Fruit fly (Drosophila melanogaster) whole organism, adult: ENCODE results near the gene CG43954.
A peak's percentile ranks its signal among the peaks of the same experiment; 100 is the strongest.

ENCODE experiments used
- CG11617 ChIP-seq: fragments of 200-800 bp; sonication (Bioruptor generic); optimal IDR thresholded peaks from 2 replicates; lab custom pipeline; 2017; ENCODE audit warnings: mild to moderate bottlenecking, missing biosample characterization, missing genetic modification reagents, missing genetic modification characterization
- CG12768 ChIP-seq: fragments of 200-800 bp; sonication (Bioruptor generic); optimal IDR thresholded peaks from 2 replicates; lab custom pipeline; 2017; ENCODE audit warnings: missing biosample characterization, missing genetic modification characterization, mild to moderate bottlenecking, moderate library complexity, missing genetic modification reagents
- CG14711 ChIP-seq: fragments of 200-800 bp; sonication (Bioruptor generic); optimal IDR thresholded peaks from 2 replicates; lab custom pipeline; 2018; ENCODE audit warnings: missing biosample characterization, mild to moderate bottlenecking, missing genetic modification characterization, moderate library complexity
- CG1620 ChIP-seq: fragments of 200-800 bp; sonication (Bioruptor generic); optimal IDR thresholded peaks from 2 replicates; lab custom pipeline; 2016; ENCODE audit warnings: missing biosample characterization, missing genetic modification characterization
- CG33017 ChIP-seq: fragments of 200-800 bp; sonication (Bioruptor generic); optimal IDR thresholded peaks from 2 replicates; lab custom pipeline; 2018; ENCODE audit warnings: missing biosample characterization, mild to moderate bottlenecking, missing genetic modification characterization, moderate library complexity
- CG7045 ChIP-seq: fragments of 200-800 bp; sonication (Bioruptor generic); optimal IDR thresholded peaks from 2 replicates; lab custom pipeline; 2017; ENCODE audit warnings: missing biosample characterization, mild to moderate bottlenecking, missing genetic modification characterization
- Clk ChIP-seq: fragments of 200-800 bp; sonication (Bioruptor generic); optimal IDR thresholded peaks from 2 replicates; lab custom pipeline; 2017; ENCODE audit warnings: missing biosample characterization, missing genetic modification characterization
- Crg-1 ChIP-seq: fragments of 200-800 bp; sonication (Bioruptor generic); optimal IDR thresholded peaks from 2 replicates; lab custom pipeline; 2016; ENCODE audit warnings: missing biosample characterization, missing genetic modification characterization
- Hr96 ChIP-seq: fragments of 200-800 bp; sonication (Bioruptor generic); optimal IDR thresholded peaks from 2 replicates; lab custom pipeline; 2016; ENCODE audit warnings: missing biosample characterization, missing genetic modification characterization
- Mnt ChIP-seq: fragments of 200-800 bp; sonication (Bioruptor generic); optimal IDR thresholded peaks from 2 replicates; lab custom pipeline; 2016; ENCODE audit warnings: missing biosample characterization, mild to moderate bottlenecking, missing genetic modification characterization
- bab1 ChIP-seq: fragments of 200-800 bp; sonication (Bioruptor generic); optimal IDR thresholded peaks from 3 replicates; lab custom pipeline; 2019; ENCODE audit warnings: missing biosample characterization, mild to moderate bottlenecking, missing genetic modification characterization, moderate library complexity
- cnc ChIP-seq, 2 experiments: fragments of >200 bp; optimal IDR thresholded peaks; 2 replicates each; lab custom pipeline; 2017
- kay ChIP-seq: fragments of 200-800 bp; sonication (Bioruptor generic); peaks from one replicate; lab custom pipeline; 2016; ENCODE audit warnings: missing biosample characterization, missing genetic modification characterization, borderline replicate concordance
- ovo ChIP-seq: fragments of 200-800 bp; sonication (Bioruptor generic); optimal IDR thresholded peaks from 2 replicates; lab custom pipeline; 2016; ENCODE audit warnings: missing biosample characterization, missing genetic modification characterization
- pad ChIP-seq: fragments of 200-800 bp; sonication (Bioruptor generic); optimal IDR thresholded peaks from 3 replicates; lab custom pipeline; 2017; ENCODE audit warnings: missing biosample characterization, missing genetic modification characterization, mild to moderate bottlenecking, moderate library complexity, missing genetic modification reagents
- tj ChIP-seq: fragments of 200-800 bp; sonication (Bioruptor generic); optimal IDR thresholded peaks from 3 replicates; lab custom pipeline; 2017; ENCODE audit warnings: missing biosample characterization, mild to moderate bottlenecking, missing genetic modification characterization, moderate library complexity
- toe ChIP-seq: fragments of 200-800 bp; sonication (Bioruptor generic); optimal IDR thresholded peaks from 2 replicates; lab custom pipeline; 2016; ENCODE audit warnings: missing biosample characterization, missing genetic modification characterization

CG43954 gene

dm6 chr3L:16751487-16752054, 40.1 kb upstream of the CG43954 start:
- TF ChIP-seq pad (GFP tag; lab: Kevin White, UChicago) (no peak), CG7045 (GFP tag; lab: Kevin White, UChicago) (no peak)

dm6 chr3L:16750750-16751149, 39.3 kb upstream of the CG43954 start:
- TF ChIP-seq tj (GFP tag; lab: Kevin White, UChicago) (peak; percentile 53), toe (GFP tag; lab: Kevin White, UChicago) (no peak)

DNA sequence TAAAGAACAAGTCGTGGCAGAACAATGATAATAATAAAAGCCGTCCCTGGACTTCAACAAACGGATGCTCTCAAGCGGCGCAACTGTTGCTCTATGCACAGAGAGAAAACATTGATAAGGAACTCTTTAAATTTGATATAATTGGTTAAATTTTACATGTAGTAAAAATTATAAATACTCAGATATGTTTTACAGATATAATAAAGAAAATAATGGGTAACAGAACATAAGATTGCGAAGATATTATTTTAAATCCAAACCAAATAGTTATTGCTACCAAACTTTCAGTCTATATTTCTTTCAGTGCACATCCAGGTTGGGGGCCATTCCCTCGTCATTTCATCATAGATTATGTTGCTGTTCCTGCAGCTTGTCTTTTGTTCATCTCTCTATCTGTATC, 38.2 kb upstream of the CG43954 start:
- no peak for TF ChIP-seq Mnt (GFP tag; lab: Kevin White, UChicago)
- TF ChIP-seq CG14711 (tag; lab: Kevin White, UChicago) = no peak
- no peak for TF ChIP-seq CG33017 (tag; lab: Kevin White, UChicago)
- no peak for TF ChIP-seq CG11617

DNA sequence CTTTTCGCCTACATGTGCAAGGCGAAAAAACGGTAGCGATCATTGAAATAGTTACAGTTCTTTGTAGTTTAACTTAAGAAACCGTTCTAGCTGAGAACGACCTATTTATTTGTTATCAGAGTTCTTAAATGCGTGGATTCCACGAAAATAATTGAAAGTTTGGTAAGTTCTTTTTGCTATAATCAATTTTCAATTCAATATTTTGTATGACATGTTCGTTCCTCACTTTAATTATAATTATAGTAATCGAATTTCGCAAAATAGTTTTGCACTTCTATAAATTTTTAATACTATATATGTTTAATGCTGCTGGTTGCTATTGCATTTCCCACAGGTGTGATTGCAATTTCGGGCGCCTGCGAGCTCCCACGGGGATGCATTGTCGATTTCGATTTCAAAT, 36.9 kb upstream of the CG43954 start:
- TF ChIP-seq bab1 (GFP tag; lab: Kevin White, UChicago) (no peak), pad (GFP tag; lab: Kevin White, UChicago) (no peak), Mnt (GFP tag; lab: Kevin White, UChicago) (no peak), ovo (GFP tag; lab: Kevin White, UChicago) (no peak), Crg-1 (GFP tag; lab: Kevin White, UChicago) (no peak), CG1620 (GFP tag; lab: Kevin White, UChicago) (no peak), cnc (optimal IDR thresholded peaks at IDR 0.05; lab: Kevin White, UChicago) (no peak), CG11617 (no peak), Clk (GFP tag; lab: Kevin White, UChicago) (no peak)

DNA sequence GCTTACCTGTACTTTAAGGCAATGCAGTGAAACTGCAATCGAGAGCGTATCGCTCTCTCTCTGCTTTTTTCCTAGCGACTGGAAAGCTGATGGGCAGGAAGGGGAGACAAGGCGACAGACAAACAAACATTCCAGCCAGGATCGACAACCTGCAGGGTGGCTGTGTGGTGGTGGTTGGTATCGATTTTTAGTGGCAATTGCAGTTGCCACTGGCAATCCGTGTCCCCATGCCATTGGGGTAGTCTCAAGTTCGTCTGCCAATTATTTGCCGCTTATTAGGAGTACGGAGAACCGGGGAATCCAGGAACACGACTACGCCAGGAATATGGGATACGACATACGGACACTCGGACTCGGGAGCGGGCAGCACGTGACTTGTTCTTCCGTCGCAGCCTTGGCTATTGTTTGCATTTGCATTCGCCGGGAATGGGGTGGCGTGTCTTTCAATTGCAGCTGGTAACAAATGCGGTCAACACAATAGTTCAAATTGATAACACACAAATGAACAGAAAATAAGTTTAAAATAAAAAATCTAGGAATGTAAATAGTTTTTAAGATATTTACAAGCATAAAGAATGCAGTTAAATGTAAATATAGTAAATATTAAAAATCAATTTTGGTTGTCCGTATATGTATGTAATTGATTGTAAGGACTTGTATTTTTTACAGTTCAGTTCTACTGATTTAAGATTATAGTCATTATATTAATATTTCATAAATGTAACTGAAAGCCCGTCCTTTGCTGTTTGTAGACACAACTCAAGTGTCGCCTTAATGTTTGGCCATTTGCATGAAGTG, 35.3 kb upstream of the CG43954 start:
- TF ChIP-seq bab1 (GFP tag; lab: Kevin White, UChicago) = no peak

- TF ChIP-seq CG12768 (GFP tag; lab: Kevin White, UChicago) = no peak
These were observed 32.6 kb upstream of the CG43954 start for dm6 chr3L:16743906-16744704.

DNA sequence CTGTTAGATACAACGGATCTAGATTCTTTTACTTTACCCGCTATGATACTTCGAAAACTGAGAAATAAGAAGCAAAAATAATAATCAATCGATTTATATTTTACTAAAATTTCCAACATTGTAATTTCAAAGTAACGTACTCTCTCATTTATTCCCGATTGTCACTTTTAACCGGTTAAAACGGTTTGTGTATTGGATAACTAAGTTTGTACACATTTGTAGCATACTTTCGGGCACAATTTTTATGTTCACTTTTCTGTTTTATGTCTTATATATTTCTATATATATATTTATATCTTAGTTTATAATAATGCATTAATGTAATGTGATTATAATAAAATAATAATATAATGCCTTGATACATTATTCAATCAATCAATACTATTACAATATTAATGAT, 30.2 kb upstream of the CG43954 start:
- no peak for TF ChIP-seq bab1 (GFP tag; lab: Kevin White, UChicago)
- no peak for TF ChIP-seq kay (GFP tag; lab: Kevin White, UChicago)
- no peak for TF ChIP-seq CG7045 (GFP tag; lab: Kevin White, UChicago)
- TF ChIP-seq CG12768 (GFP tag; lab: Kevin White, UChicago) = no peak
- no peak for TF ChIP-seq Hr96 (GFP tag; lab: Kevin White, UChicago)

dm6 chr3L:16733246-16733645, 21.8 kb upstream of the CG43954 start, which contains the start of gene CG9701:
TSS of gene CG9701 (plus strand) at chr3L:16733546.
- TF ChIP-seq CG33017 (tag; lab: Kevin White, UChicago) (no peak), kay (GFP tag; lab: Kevin White, UChicago) (peak; percentile 35)

dm6 chr3L:16730645-16731044, 19.2 kb upstream of the CG43954 start, which contains the start of gene Dbp73D:
TSS of gene Dbp73D (minus strand) at chr3L:16730818.
- TF ChIP-seq CG33017 (tag; lab: Kevin White, UChicago) (no peak), kay (GFP tag; lab: Kevin White, UChicago) (peak; percentile 25), Clk (GFP tag; lab: Kevin White, UChicago) (no peak), Mnt (GFP tag; lab: Kevin White, UChicago) (peak; percentile 98), CG7045 (GFP tag; lab: Kevin White, UChicago) (no peak), pad (GFP tag; lab: Kevin White, UChicago) (no peak), bab1 (GFP tag; lab: Kevin White, UChicago) (peak; percentile 29)
